Fruit fly (Drosophila melanogaster): Measurements from ENCODE around the gene Semp1.
"Not testable (repeated sequence)": the region's sequence is repeated elsewhere in the genome, so short reads cannot be mapped to it uniquely, and the experiment has no call there.

The Semp1 gene

dm6 chr2L:15613285-15613912 is at the start of gene Semp1:
TSS of gene Semp1 (minus strand) at chr2L:15613335.
- no peak for TF ChIP-seq CG17801 (GFP tag; optimal IDR thresholded peaks at IDR 0.05; ENCODE audit: partially characterized antibody)

- TF ChIP-seq CG17801 (GFP tag; optimal IDR thresholded peaks at IDR 0.05; ENCODE audit: partially characterized antibody), result not testable (repeated sequence)
Observed at dm6 chr2L:15660741-15661140, 47.6 kb upstream of the Semp1 start, which contains the start of gene CG18477. TSS of gene CG18477 (plus strand) at chr2L:15661041.

DNA sequence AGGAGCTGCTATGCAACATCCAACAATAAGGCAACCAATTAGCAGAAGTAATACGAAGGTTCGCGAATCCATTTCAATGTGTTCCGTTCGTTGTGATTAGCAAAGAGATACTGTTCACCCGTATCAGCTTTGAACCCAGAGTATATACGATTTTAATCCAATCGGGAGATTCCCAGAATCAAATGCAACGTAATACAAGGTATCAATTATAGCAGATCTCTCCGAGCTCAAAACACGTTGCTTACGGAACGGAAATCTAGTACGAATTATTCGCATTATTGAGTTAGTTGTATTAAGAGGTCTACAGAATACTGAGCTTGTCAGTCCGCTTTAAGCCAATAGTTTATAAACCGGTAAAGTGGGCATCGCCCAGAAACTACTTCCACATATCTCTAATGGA is 46.2 kb upstream of the Semp1 start, which contains the start of gene CG44141:
Gene CG44141, minus strand, starts transcription at position 101 of the 400 bp plus-strand sequence.
- TF ChIP-seq CG17801 (GFP tag; optimal IDR thresholded peaks at IDR 0.05; ENCODE audit: partially characterized antibody), result not testable (repeated sequence)

- TF ChIP-seq CG17801 (GFP tag; optimal IDR thresholded peaks at IDR 0.05; ENCODE audit: partially characterized antibody), result no peak
Observed at dm6 chr2L:15643791-15644190, 30.7 kb upstream of the Semp1 start.

dm6 chr2L:15641668-15642067 is 28.5 kb upstream of the Semp1 start:
- TF ChIP-seq CG17801 (GFP tag; optimal IDR thresholded peaks at IDR 0.05; ENCODE audit: partially characterized antibody), result no peak

DNA sequence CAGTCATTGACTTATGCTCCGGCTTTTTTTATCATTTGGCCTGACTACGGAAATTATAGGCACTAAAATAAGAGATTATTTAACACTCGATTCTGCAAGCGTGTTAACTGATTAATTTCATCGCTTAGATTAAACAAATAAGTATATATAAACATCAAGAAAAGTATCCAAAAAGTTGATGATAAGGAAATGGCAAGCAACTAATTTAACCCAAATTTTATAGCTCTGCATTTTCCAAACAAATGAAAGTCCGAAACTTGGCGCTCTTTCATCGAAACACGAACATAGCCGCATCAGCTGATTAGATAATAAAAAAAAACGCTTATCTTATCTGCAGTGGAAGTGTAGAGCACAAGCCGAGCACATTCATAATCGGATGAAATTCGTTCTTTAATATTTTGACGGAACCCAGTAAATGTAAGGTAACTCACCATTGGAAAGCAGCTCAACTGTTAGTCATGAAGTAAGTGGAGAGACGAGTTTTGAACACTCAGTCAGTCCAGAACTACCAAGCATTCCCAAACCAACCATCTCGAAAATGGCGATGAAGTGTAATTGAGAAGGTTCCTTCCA is 16.5 kb upstream of the Semp1 start, which contains the start of gene CG18480:
Gene CG18480, plus strand, starts transcription at position 407 of the 573 bp plus-strand sequence.
- TF ChIP-seq CG17801 (GFP tag; optimal IDR thresholded peaks at IDR 0.05; ENCODE audit: partially characterized antibody), result no peak

DNA sequence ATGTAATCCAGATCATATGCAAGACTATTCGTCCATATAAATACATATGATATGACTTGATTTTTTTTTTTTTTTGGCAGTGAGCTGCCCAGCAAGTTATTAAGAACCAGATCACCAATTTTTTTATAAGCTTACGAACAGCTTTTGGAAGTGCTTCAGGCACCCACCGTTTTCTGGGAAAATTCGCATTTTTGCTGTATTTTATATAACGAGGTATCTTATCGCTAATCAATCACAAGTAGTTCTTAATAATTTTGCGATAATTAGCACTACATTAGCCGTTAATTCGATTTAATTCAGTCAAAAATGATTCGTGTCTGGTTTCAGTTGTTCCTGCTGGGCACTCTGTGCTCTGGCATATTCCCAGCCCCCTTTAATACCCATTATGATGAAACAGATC is 15.2 kb upstream of the Semp1 start, which contains the start of gene CG7631:
Gene CG7631, plus strand, starts transcription at position 301 of the 400 bp plus-strand sequence.
- no peak for TF ChIP-seq CG17801 (GFP tag; optimal IDR thresholded peaks at IDR 0.05; ENCODE audit: partially characterized antibody)

dm6 chr2L:15623458-15623857 is 10.3 kb upstream of the Semp1 start, which contains the start of gene Or35a:
TSS of gene Or35a (minus strand) at chr2L:15623558.
- no peak for TF ChIP-seq CG17801 (GFP tag; optimal IDR thresholded peaks at IDR 0.05; ENCODE audit: partially characterized antibody)

dm6 chr2L:15616697-15617096 is 3.6 kb upstream of the Semp1 start, which contains the start of gene CG11865:
TSS of gene CG11865 (plus strand) at chr2L:15616997.
- TF ChIP-seq CG17801 (GFP tag; optimal IDR thresholded peaks at IDR 0.05; ENCODE audit: partially characterized antibody), result no peak

dm6 chr2L:15616251-15616650 is 3.1 kb upstream of the Semp1 start, which contains the start of gene CG15253:
TSS of gene CG15253 (minus strand) at chr2L:15616351.
- TF ChIP-seq CG17801 (GFP tag; optimal IDR thresholded peaks at IDR 0.05; ENCODE audit: partially characterized antibody), result no peak

- TF ChIP-seq CG17801 (GFP tag; optimal IDR thresholded peaks at IDR 0.05; ENCODE audit: partially characterized antibody), result no peak
Observed at dm6 chr2L:15614728-15615127, 1.6 kb upstream of the Semp1 start, which contains the start of gene CG15254. TSS of gene CG15254 (minus strand) at chr2L:15614828.

dm6 chr2L:15611669-15612308 is 1.3 kb downstream of the Semp1 start, which contains the start of gene CG15255:
TSS of gene CG15255 (minus strand) at chr2L:15611719.
- TF ChIP-seq CG17801 (GFP tag; optimal IDR thresholded peaks at IDR 0.05; ENCODE audit: partially characterized antibody), result no peak

DNA sequence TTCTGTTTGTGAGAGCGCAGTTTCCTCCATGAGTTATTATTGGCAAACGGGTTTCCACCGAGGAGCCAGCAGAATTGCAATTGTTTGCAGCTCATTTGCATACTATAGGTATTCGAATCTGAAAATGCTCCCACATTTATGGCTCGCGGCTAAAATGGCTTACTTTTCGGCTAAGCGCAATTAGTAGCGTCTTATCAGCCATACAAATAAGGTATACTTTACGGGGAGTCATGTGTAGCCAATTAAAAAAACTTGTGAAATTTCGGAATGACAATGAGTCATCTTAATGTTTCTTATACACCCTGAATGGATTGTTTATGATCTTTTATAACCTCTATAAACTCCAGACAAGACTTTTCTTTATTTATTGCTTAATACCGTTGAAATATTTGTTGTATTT is 4.0 kb downstream of the Semp1 start:
- TF ChIP-seq CG17801 (GFP tag; optimal IDR thresholded peaks at IDR 0.05; ENCODE audit: partially characterized antibody), result no peak
